Worm (Caenorhabditis elegans) whole organism, L2 larva: ENCODE data around the gene clec-138.

ENCODE experiments used
- C34F6.9 ChIP-seq: fragments of 150-350 bp; optimal IDR thresholded peaks from 2 replicates; lab custom pipeline; 2014; ENCODE audit warnings: missing biosample characterization, missing genetic modification characterization
- Y55F3AM.14 ChIP-seq: fragments of 200-800 bp; sonication (Bioruptor generic); optimal IDR thresholded peaks from 2 replicates; lab custom pipeline; 2018; ENCODE audit warnings: mild to moderate bottlenecking, missing genetic modification characterization, missing compliant biosample characterization
- alr-1 ChIP-seq: fragments of 150-350 bp; optimal IDR thresholded peaks from 2 replicates; lab custom pipeline; 2014; ENCODE audit warnings: missing biosample characterization, missing genetic modification characterization
- blmp-1 ChIP-seq: sonication (generic microtip); optimal IDR thresholded peaks from 2 replicates; lab custom pipeline; 2017; ENCODE audit warnings: missing genetic modification characterization, mild to moderate bottlenecking, missing compliant biosample characterization, antibody characterized with exemption, moderate library complexity; ENCODE audit not compliant: insufficient read depth
- ceh-16 ChIP-seq: fragments of 150-350 bp; optimal IDR thresholded peaks from 2 replicates; lab custom pipeline; 2014; ENCODE audit warnings: missing biosample characterization, missing genetic modification characterization
- crh-2 ChIP-seq: sonication (generic microtip); optimal IDR thresholded peaks from 2 replicates; lab custom pipeline; 2017; ENCODE audit warnings: missing biosample characterization, missing genetic modification characterization
- dmd-4 ChIP-seq: sonication (generic microtip); optimal IDR thresholded peaks from 2 replicates; lab custom pipeline; 2017; ENCODE audit warnings: missing biosample characterization, missing genetic modification characterization
- egl-27 ChIP-seq: sonication (generic microtip); optimal IDR thresholded peaks from 3 replicates; lab custom pipeline; 2017; ENCODE audit warnings: missing biosample characterization, missing genetic modification reagents, missing genetic modification characterization
- elt-1 ChIP-seq: fragments of 150-350 bp; optimal IDR thresholded peaks from 2 replicates; lab custom pipeline; 2014; ENCODE audit warnings: missing biosample characterization, missing genetic modification characterization
- elt-3 ChIP-seq: sonication (generic microtip); optimal IDR thresholded peaks from 2 replicates; lab custom pipeline; 2017; ENCODE audit warnings: missing biosample characterization, missing genetic modification characterization
- fos-1 ChIP-seq: fragments of 150-350 bp; optimal IDR thresholded peaks from 2 replicates; lab custom pipeline; 2014; ENCODE audit warnings: missing biosample characterization, missing genetic modification characterization
- gmeb-1 ChIP-seq: fragments of 150-350 bp; optimal IDR thresholded peaks from 2 replicates; lab custom pipeline; 2014; ENCODE audit warnings: missing biosample characterization, missing genetic modification characterization
- lin-11 ChIP-seq: fragments of 150-350 bp; sonication (generic microtip); optimal IDR thresholded peaks from 2 replicates; lab custom pipeline; 2014; ENCODE audit warnings: missing biosample characterization, missing genetic modification characterization, inconsistent platforms, mixed read lengths
- lin-39 ChIP-seq: fragments of 150-350 bp; optimal IDR thresholded peaks from 2 replicates; lab custom pipeline; 2014; ENCODE audit warnings: missing biosample characterization, missing genetic modification reagents, missing genetic modification characterization
- lsy-2 ChIP-seq, 2 experiments: fragments of 150-350 bp in 1 of 2; sonication (generic microtip) in 1 of 2; optimal IDR thresholded peaks; 2 replicates each; lab custom pipeline; 2014 to 2017; ENCODE audit warnings: missing biosample characterization in 2 of 2, missing genetic modification characterization in 2 of 2
- mbf-1 ChIP-seq: sonication (generic microtip); optimal IDR thresholded peaks from 2 replicates; lab custom pipeline; 2017; ENCODE audit warnings: missing biosample characterization, missing genetic modification characterization
- mdl-1 ChIP-seq, 2 experiments: fragments of 150-350 bp in 1 of 2; sonication (generic microtip) in 1 of 2; optimal IDR thresholded peaks; 2 replicates each; lab custom pipeline; 2017; ENCODE audit warnings: missing biosample characterization in 2 of 2, missing genetic modification characterization in 2 of 2
- nhr-10 ChIP-seq: sonication (generic microtip); optimal IDR thresholded peaks from 2 replicates; lab custom pipeline; 2017; ENCODE audit warnings: missing biosample characterization, missing genetic modification characterization
- nhr-12 ChIP-seq: fragments of 150-350 bp; optimal IDR thresholded peaks from 2 replicates; lab custom pipeline; 2014; ENCODE audit warnings: missing biosample characterization, missing genetic modification characterization
- nhr-129 ChIP-seq: fragments of 150-350 bp; optimal IDR thresholded peaks from 2 replicates; lab custom pipeline; 2014; ENCODE audit warnings: missing biosample characterization, missing genetic modification characterization
- nhr-21 ChIP-seq: fragments of 150-350 bp; optimal IDR thresholded peaks from 2 replicates; lab custom pipeline; 2014; ENCODE audit warnings: missing biosample characterization, missing genetic modification characterization
- nhr-237 ChIP-seq: fragments of 150-350 bp; optimal IDR thresholded peaks from 2 replicates; lab custom pipeline; 2014; ENCODE audit warnings: missing biosample characterization, missing genetic modification characterization
- nhr-25 ChIP-seq: fragments of 150-350 bp; sonication (generic microtip); optimal IDR thresholded peaks from 3 replicates; lab custom pipeline; 2014; ENCODE audit warnings: missing biosample characterization, missing genetic modification characterization
- nhr-6 ChIP-seq: fragments of 150-350 bp; optimal IDR thresholded peaks from 2 replicates; lab custom pipeline; 2014; ENCODE audit warnings: missing biosample characterization, missing genetic modification characterization
- sem-4 ChIP-seq: fragments of 150-350 bp; optimal IDR thresholded peaks from 2 replicates; lab custom pipeline; 2014; ENCODE audit warnings: missing biosample characterization, missing genetic modification reagents, missing genetic modification characterization
- skn-1 ChIP-seq: sonication (generic microtip); optimal IDR thresholded peaks from 2 replicates; lab custom pipeline; 2017; ENCODE audit warnings: missing biosample characterization, missing genetic modification characterization
- sma-3 ChIP-seq: sonication (generic microtip); optimal IDR thresholded peaks from 2 replicates; lab custom pipeline; 2016; ENCODE audit warnings: missing genetic modification reagents, missing genetic modification characterization, missing compliant biosample characterization
- sma-9 ChIP-seq, 2 experiments: fragments of 150-350 bp in 1 of 2; sonication (generic microtip) in 1 of 2; optimal IDR thresholded peaks; 2 replicates each; lab custom pipeline; 2014 to 2016; ENCODE audit warnings: missing genetic modification characterization in 2 of 2, mild to moderate bottlenecking in 1 of 2, missing biosample characterization in 1 of 2, missing compliant biosample characterization in 1 of 2, missing genetic modification reagents in 1 of 2, moderate library complexity in 1 of 2
- unc-39 ChIP-seq: fragments of 150-350 bp; optimal IDR thresholded peaks from 2 replicates; lab custom pipeline; 2014; ENCODE audit warnings: missing biosample characterization, missing genetic modification characterization
- unc-55 ChIP-seq: fragments of 150-350 bp; sonication (generic microtip); optimal IDR thresholded peaks from 3 replicates; lab custom pipeline; 2014; ENCODE audit warnings: missing biosample characterization, missing genetic modification reagents, missing genetic modification characterization
- unc-62 ChIP-seq: fragments of 150-350 bp; optimal IDR thresholded peaks from 2 replicates; lab custom pipeline; 2014; ENCODE audit warnings: missing biosample characterization, missing genetic modification reagents, missing genetic modification characterization
- zag-1 ChIP-seq: fragments of 150-350 bp; optimal IDR thresholded peaks from 2 replicates; lab custom pipeline; 2014; ENCODE audit warnings: missing biosample characterization, missing genetic modification characterization
- ztf-1 ChIP-seq: fragments of 200-800 bp; sonication (Bioruptor generic); conservative IDR thresholded peaks from 2 replicates; pipeline ENCODE4 v1.3.6; 2022; ENCODE audit warnings: missing genetic modification characterization, missing compliant biosample characterization

Gene clec-138

ce11 chrII:4590660-4591059 is 28.9 kb downstream of the clec-138 start:
- TF ChIP-seq nhr-12 (tag; lab: Kevin White, UChicago): no peak
- TF ChIP-seq lin-11: no peak
- no peak for TF ChIP-seq elt-1 (tag; lab: Kevin White, UChicago)
- TF ChIP-seq crh-2 (tag; lab: Kevin White, UChicago): no peak
- TF ChIP-seq nhr-25 (tag; lab: Kevin White, UChicago): no peak
- TF ChIP-seq ztf-1 (GFP tag; lab: Robert Waterston, UW): no peak
- no peak for TF ChIP-seq blmp-1
- TF ChIP-seq alr-1 (tag; lab: Kevin White, UChicago): no peak
- no peak for TF ChIP-seq zag-1 (tag; lab: Kevin White, UChicago)
- no peak for TF ChIP-seq nhr-10 (tag; lab: Kevin White, UChicago)
- TF ChIP-seq Y55F3AM.14 (GFP tag; lab: Kevin White, UChicago): no peak
- TF ChIP-seq nhr-129 (tag; lab: Kevin White, UChicago): no peak
- no peak for TF ChIP-seq C34F6.9 (tag; lab: Kevin White, UChicago)
- TF ChIP-seq lin-39 (tag; lab: Kevin White, UChicago): no peak
- no peak for TF ChIP-seq unc-55 (GFP tag; lab: Kevin White, UChicago)
- TF ChIP-seq egl-27 (tag; lab: Kevin White, UChicago): no peak
- TF ChIP-seq lsy-2 (tag; optimal IDR thresholded peaks at IDR 0.05; lab: Kevin White, UChicago): no peak
- no peak for TF ChIP-seq nhr-6 (tag; lab: Kevin White, UChicago)
- TF ChIP-seq mbf-1 (tag; lab: Kevin White, UChicago): no peak
- no peak for TF ChIP-seq elt-3
- TF ChIP-seq, all 48 proteins: peak for 0

DNA sequence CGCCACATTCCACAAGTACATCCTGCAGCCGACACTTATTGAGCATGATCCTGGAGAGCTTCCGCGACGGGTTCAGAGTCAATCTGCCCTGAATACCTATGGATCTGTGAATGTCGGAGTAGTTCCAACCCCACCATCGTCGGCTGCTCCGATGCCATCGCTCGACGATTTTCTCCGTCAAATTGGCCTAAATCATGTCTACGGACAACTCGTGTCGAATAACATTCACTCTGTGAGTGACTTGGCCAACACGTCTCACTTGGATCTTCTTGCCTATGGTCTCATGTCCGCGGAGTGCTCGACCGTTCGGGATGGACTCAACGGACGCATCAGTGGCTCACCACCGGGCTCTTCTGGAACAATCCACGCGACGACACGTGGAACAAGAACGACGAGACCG is 29.5 kb downstream of the clec-138 start:
- TF ChIP-seq unc-39 (tag; lab: Kevin White, UChicago) (no peak), dmd-4 (tag; lab: Kevin White, UChicago) (no peak), sma-3 (GFP tag; lab: Kevin White, UChicago) (no peak), nhr-21 (no peak), skn-1 (tag; lab: Kevin White, UChicago) (no peak), fos-1 (no peak), egl-27 (tag; lab: Kevin White, UChicago) (no peak), lsy-2 (tag; optimal IDR thresholded peaks at IDR 0.05; lab: Kevin White, UChicago) (no peak), unc-62 (GFP tag; lab: Kevin White, UChicago) (no peak), lin-39 (tag; lab: Kevin White, UChicago) (no peak), alr-1 (tag; lab: Kevin White, UChicago) (no peak), ztf-1 (GFP tag; lab: Robert Waterston, UW) (no peak), C34F6.9 (tag; lab: Kevin White, UChicago) (no peak), blmp-1 (no peak), nhr-10 (tag; lab: Kevin White, UChicago) (no peak), nhr-237 (tag; lab: Kevin White, UChicago) (no peak)

DNA sequence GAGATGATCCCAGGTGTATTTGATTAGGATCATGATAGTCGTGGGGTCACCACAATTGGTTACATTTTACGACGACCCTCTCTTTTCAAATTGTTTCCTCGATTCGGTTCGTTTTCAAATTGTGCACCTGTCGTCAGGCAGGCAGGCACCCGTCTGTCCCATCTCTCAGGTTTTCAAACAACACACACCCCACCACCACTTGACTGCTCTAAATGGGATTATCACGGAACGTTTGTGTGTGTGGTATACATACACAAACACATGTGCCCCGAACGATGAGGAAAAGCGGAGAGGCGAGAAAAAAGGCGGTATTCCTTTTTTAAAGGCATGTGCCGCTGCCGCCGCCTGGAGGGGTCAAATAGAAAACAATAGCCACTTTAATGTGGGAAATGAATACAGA is 34.3 kb downstream of the clec-138 start:
- TF ChIP-seq elt-3: no peak
- TF ChIP-seq fos-1: no peak

- TF ChIP-seq sem-4 (peak; percentile 41), sma-9 (GFP tag; optimal IDR thresholded peaks at IDR 0.05; lab: Kevin White, UChicago) (no peak), sma-9 (tag; optimal IDR thresholded peaks at IDR 0.05; lab: Kevin White, UChicago) (no peak)
Observed at ce11 chrII:4584313-4584712, 35.3 kb downstream of the clec-138 start.

- TF ChIP-seq ceh-16 (peak; percentile 20), mdl-1 (tag; optimal IDR thresholded peaks at IDR 0.05; lab: Kevin White, UChicago) (no peak), unc-55 (GFP tag; lab: Kevin White, UChicago) (peak; percentile 1), gmeb-1 (tag; lab: Kevin White, UChicago) (no peak)
Observed at ce11 chrII:4583203-4583912, 36.2 kb downstream of the clec-138 start.
